Fruit fly (Drosophila melanogaster): ENCODE measurements around the gene tctn.

Gene tctn

DNA sequence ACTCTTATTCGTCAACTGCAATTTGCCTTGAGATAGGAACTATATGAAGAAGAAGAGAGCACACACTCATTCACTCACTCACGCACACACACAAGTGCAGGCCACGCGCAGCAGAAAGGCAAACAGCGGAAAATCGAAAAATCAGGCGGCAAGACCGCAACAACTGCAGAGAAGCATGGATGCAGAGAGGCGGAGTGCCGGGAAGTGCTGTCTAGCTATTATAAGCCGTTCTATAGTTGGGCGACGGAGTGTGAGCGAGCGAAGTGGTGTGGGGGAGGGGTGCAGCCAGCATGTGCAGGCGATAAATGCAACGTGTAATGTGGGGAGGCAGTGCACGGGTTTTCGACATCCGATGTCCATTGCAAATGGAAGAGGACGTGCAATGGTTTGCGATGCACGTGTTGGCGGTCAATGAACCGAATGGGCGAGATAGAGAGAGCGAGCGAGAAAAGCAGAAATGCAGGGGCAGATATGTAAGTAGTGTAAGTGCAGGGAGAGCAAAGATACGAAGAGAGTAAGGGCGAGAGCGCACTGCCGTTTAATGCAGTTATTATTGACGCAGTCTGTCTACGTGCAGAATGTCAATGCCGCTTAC, 51.6 kb downstream of the tctn start (continued):
- peak in 1 of 2 experiments; percentile 23 for TF ChIP-seq crp (GFP tag; optimal IDR thresholded peaks at IDR 0.05)
- peak; percentile 15 for TF ChIP-seq CG10543 (GFP tag; optimal IDR thresholded peaks at IDR 0.05)
- TF ChIP-seq CG6654 (GFP tag; optimal IDR thresholded peaks at IDR 0.05): no peak
- no peak for TF ChIP-seq prd (optimal IDR thresholded peaks at IDR 0.05)
- peak; percentile 18; the same call in 1 of the 3 replicates for TF ChIP-seq prd (GFP tag; IDR thresholded peaks at IDR 0.05)
- no peak for TF ChIP-seq wek (GFP tag; optimal IDR thresholded peaks at IDR 0.05)
- TF ChIP-seq dm (GFP tag; optimal IDR thresholded peaks at IDR 0.05): peak; percentile 99
- 0 out of 3 replicates have a peak, but pooled peaks have one; percentile 28 for TF ChIP-seq CG16813 (GFP tag; IDR thresholded peaks at IDR 0.05; ENCODE audit: partially characterized antibody)
- peak; percentile 70 for TF ChIP-seq oc (tag; optimal IDR thresholded peaks at IDR 0.05)
- no peak for TF ChIP-seq Drgx (GFP tag; IDR thresholded peaks at IDR 0.05)
- peak in 1 of 2 experiments; percentile 34 for TF ChIP-seq Hr78 (GFP tag; optimal IDR thresholded peaks at IDR 0.05)
- TF ChIP-seq CG18262 (tag; optimal IDR thresholded peaks at IDR 0.05): peak; percentile 5
- TF ChIP-seq CG15696 (tag; optimal IDR thresholded peaks at IDR 0.05): peak; percentile 14
- no peak for TF ChIP-seq eve (GFP tag; optimal IDR thresholded peaks at IDR 0.05)
- no peak for TF ChIP-seq CG12659 (GFP tag; optimal IDR thresholded peaks at IDR 0.05)
- peak; percentile 82 for TF ChIP-seq cg (GFP tag; optimal IDR thresholded peaks at IDR 0.05)
- no peak for TF ChIP-seq salm (tag; optimal IDR thresholded peaks at IDR 0.05)
- TF ChIP-seq Blimp-1 (GFP tag; optimal IDR thresholded peaks at IDR 0.05): peak; percentile 79
- TF ChIP-seq CG1602 (GFP tag; optimal IDR thresholded peaks at IDR 0.05): no peak
- TF ChIP-seq Stat92E (GFP tag; optimal IDR thresholded peaks at IDR 0.05): peak in 1 of 3 experiments; percentile 47
- peak; percentile 46 for TF ChIP-seq CG17829 (tag; optimal IDR thresholded peaks at IDR 0.05)
- TF ChIP-seq Ets97D (GFP tag; optimal IDR thresholded peaks at IDR 0.05): peak; percentile 6
- 0 out of 2 replicates have a peak, but pooled peaks have one; percentile 23 for TF ChIP-seq sna (GFP tag; IDR thresholded peaks at IDR 0.05; ENCODE audit: partially characterized antibody)
- no peak for TF ChIP-seq Poxn (GFP tag; IDR thresholded peaks at IDR 0.05)
- TF ChIP-seq CG4360 (GFP tag; IDR thresholded peaks at IDR 0.05): peak; percentile 59; the same call in 1 of the 2 replicates
- peak; percentile 100 for TF ChIP-seq CG42726 (GFP tag; IDR thresholded peaks at IDR 0.05; ENCODE audit: partially characterized antibody)
- peak; percentile 28 for TF ChIP-seq Jarid2 (GFP tag; optimal IDR thresholded peaks at IDR 0.05)
- TF ChIP-seq CG7271 (tag; optimal IDR thresholded peaks at IDR 0.05): no peak
- TF ChIP-seq Scr (GFP tag; IDR thresholded peaks at IDR 0.05; ENCODE audit: partially characterized antibody): 0 out of 2 replicates have a peak, but pooled peaks have one; percentile 27
- peak; percentile 86 for TF ChIP-seq aop (GFP tag; IDR thresholded peaks at IDR 0.05)
- peak; percentile 46 for TF ChIP-seq kah (GFP tag; optimal IDR thresholded peaks at IDR 0.05)
- no peak for TF ChIP-seq CG16863 (GFP tag; optimal IDR thresholded peaks at IDR 0.05)
- TF ChIP-seq Awh (GFP tag; IDR thresholded peaks at IDR 0.05): 0 out of 2 replicates have a peak, but pooled peaks have one; percentile 14
- TF ChIP-seq Meics (GFP tag; optimal IDR thresholded peaks at IDR 0.05): no peak
- peak; percentile 14 for TF ChIP-seq gsb-n (tag; optimal IDR thresholded peaks at IDR 0.05)
- TF ChIP-seq Ets65A (GFP tag): peak; percentile 29
- TF ChIP-seq Chrac-16 (GFP tag; optimal IDR thresholded peaks at IDR 0.05): no peak
- TF ChIP-seq CG6254 (GFP tag; optimal IDR thresholded peaks at IDR 0.05): no peak
- peak; percentile 90 for TF ChIP-seq HLHmδ (GFP tag; optimal IDR thresholded peaks at IDR 0.05)
- TF ChIP-seq Dip3 (GFP tag; optimal IDR thresholded peaks at IDR 0.05): no peak
- peak; percentile 92 for TF ChIP-seq da (GFP tag; optimal IDR thresholded peaks at IDR 0.05)
- 0 out of 2 replicates have a peak, but pooled peaks have one; percentile 20 for TF ChIP-seq amos (GFP tag; IDR thresholded peaks at IDR 0.05; ENCODE audit: partially characterized antibody)
- TF ChIP-seq Nf-YB (GFP tag; optimal IDR thresholded peaks at IDR 0.05): peak; percentile 31
- peak; percentile 98 for TF ChIP-seq crol (GFP tag; IDR thresholded peaks at IDR 0.05)
- peak; percentile 2 for TF ChIP-seq CG5180 (GFP tag; optimal IDR thresholded peaks at IDR 0.05)
- peak; percentile 53 for TF ChIP-seq Deaf1 (tag; optimal IDR thresholded peaks at IDR 0.05)
- no peak for TF ChIP-seq grn (GFP tag; optimal IDR thresholded peaks at IDR 0.05)
- TF ChIP-seq CG12236 (GFP tag; optimal IDR thresholded peaks at IDR 0.05): no peak

All from whole organism, embryonic.